Fruit fly (Drosophila melanogaster) whole organism, wandering third instar larva: ENCODE data around the gene CycY.

Experiments used
- Abd-B ChIP-seq: fragments of >200 bp; optimal IDR thresholded peaks from 2 replicates; lab custom pipeline; 2017; ENCODE audit warnings: missing biosample characterization, missing genetic modification characterization
- CG32264 ChIP-seq: fragments of 200-800 bp; sonication (Bioruptor generic); optimal IDR thresholded peaks from 2 replicates; lab custom pipeline; 2016; ENCODE audit warnings: missing biosample characterization, missing genetic modification characterization
- CG9705 ChIP-seq: fragments of 200-800 bp; sonication (Bioruptor generic); optimal IDR thresholded peaks from 2 replicates; lab custom pipeline; 2018; ENCODE audit warnings: missing biosample characterization, mild to moderate bottlenecking, missing genetic modification characterization
- CrebA ChIP-seq: fragments of 200-800 bp; sonication (Bioruptor generic); optimal IDR thresholded peaks from 2 replicates; lab custom pipeline; 2016; ENCODE audit warnings: missing biosample characterization, mild to moderate bottlenecking, missing genetic modification characterization, borderline replicate concordance
- Dfd ChIP-seq: fragments of >200 bp; optimal IDR thresholded peaks from 2 replicates; lab custom pipeline; 2017; ENCODE audit warnings: missing biosample characterization, missing genetic modification characterization
- Dif ChIP-seq: fragments of 200-275, 200-300 bp; sonication (Bioruptor generic); optimal IDR thresholded peaks from 2 replicates; lab custom pipeline; 2018; ENCODE audit warnings: missing biosample characterization, missing genetic modification characterization; ENCODE audit not compliant: partially characterized antibody
- GATAd ChIP-seq: sonication (Bioruptor generic); optimal IDR thresholded peaks from 2 replicates; lab custom pipeline; 2016; ENCODE audit warnings: missing biosample characterization, missing genetic modification characterization
- HLH106 ChIP-seq: fragments of 200-800 bp; optimal IDR thresholded peaks from 3 replicates; lab custom pipeline; 2019; ENCODE audit warnings: missing biosample characterization, mild to moderate bottlenecking, missing genetic modification characterization, moderate library complexity
- Hnf4 ChIP-seq: fragments of 200-800 bp; sonication (Bioruptor generic); optimal IDR thresholded peaks from 2 replicates; lab custom pipeline; 2016; ENCODE audit warnings: missing biosample characterization, mild to moderate bottlenecking, missing genetic modification characterization
- Hr78 ChIP-seq: fragments of >200 bp; optimal IDR thresholded peaks from 2 replicates; lab custom pipeline; 2017; ENCODE audit warnings: missing biosample characterization, missing genetic modification characterization
- Hr83 ChIP-seq: fragments of 200-300 bp; sonication (Bioruptor generic); optimal IDR thresholded peaks from 2 replicates; lab custom pipeline; 2016; ENCODE audit warnings: missing biosample characterization, mild to moderate bottlenecking, missing genetic modification characterization, moderate library complexity; ENCODE audit not compliant: poor library complexity, severe bottlenecking
- Jra ChIP-seq: sonication (Bioruptor generic); optimal IDR thresholded peaks from 2 replicates; lab custom pipeline; 2016; ENCODE audit warnings: missing biosample characterization, missing genetic modification characterization
- Mio ChIP-seq: sonication (Bioruptor generic); optimal IDR thresholded peaks from 2 replicates; lab custom pipeline; 2016; ENCODE audit warnings: missing biosample characterization, missing genetic modification characterization
- N ChIP-seq: fragments of >200 bp; optimal IDR thresholded peaks from 2 replicates; lab custom pipeline; 2018; ENCODE audit warnings: missing biosample characterization, missing external identifiers, missing genetic modification characterization
- OdsH ChIP-seq: fragments of 200-800 bp; sonication (Bioruptor generic); optimal IDR thresholded peaks from 2 replicates; lab custom pipeline; 2016; ENCODE audit warnings: missing biosample characterization, mild to moderate bottlenecking, missing genetic modification characterization
- Rel ChIP-seq, 2 experiments: fragments of 200-800 bp; sonication (Bioruptor generic) in 1 of 2; optimal IDR thresholded peaks; 2 replicates in 1 of 2; 3 replicates in 1 of 2; lab custom pipeline; 2016 to 2019; ENCODE audit warnings: mild to moderate bottlenecking in 2 of 2, missing biosample characterization in 2 of 2, missing genetic modification characterization in 2 of 2, moderate library complexity in 1 of 2
- Sp1 ChIP-seq: fragments of 200-800 bp; sonication (Bioruptor generic); optimal IDR thresholded peaks from 3 replicates; lab custom pipeline; 2019; ENCODE audit warnings: missing biosample characterization, mild to moderate bottlenecking, missing genetic modification characterization, moderate library complexity
- Vsx2 ChIP-seq: fragments of 200-300, 225-300 bp; sonication (Bioruptor generic); optimal IDR thresholded peaks from 2 replicates; lab custom pipeline; 2018; ENCODE audit warnings: missing biosample characterization, missing genetic modification characterization; ENCODE audit not compliant: partially characterized antibody
- br ChIP-seq: fragments of 200-800 bp; sonication (Bioruptor generic); optimal IDR thresholded peaks from 2 replicates; lab custom pipeline; 2016; ENCODE audit warnings: missing biosample characterization, missing genetic modification characterization
- brk ChIP-seq: fragments of 200-800 bp; sonication (Bioruptor generic); optimal IDR thresholded peaks from 2 replicates; lab custom pipeline; 2016; ENCODE audit warnings: missing biosample characterization, mild to moderate bottlenecking, missing genetic modification characterization
- dl ChIP-seq, 2 experiments: fragments of 175-275, 200-275 bp in 1 of 2; fragments of 200-275 bp in 1 of 2; sonication (Bioruptor generic); optimal IDR thresholded peaks; lab custom pipeline; 2018; ENCODE audit warnings: mild to moderate bottlenecking in 2 of 2, missing biosample characterization in 2 of 2, missing genetic modification characterization in 2 of 2, moderate library complexity in 2 of 2; ENCODE audit not compliant: partially characterized antibody in 2 of 2, insufficient read depth in 1 of 2
- dmrt93B ChIP-seq: fragments of 200-800 bp; sonication (Bioruptor generic); optimal IDR thresholded peaks from 2 replicates; lab custom pipeline; 2018; ENCODE audit warnings: missing biosample characterization, mild to moderate bottlenecking, missing genetic modification characterization
- dsf ChIP-seq: sonication (Bioruptor generic); optimal IDR thresholded peaks from 2 replicates; lab custom pipeline; 2016; ENCODE audit warnings: missing biosample characterization, missing genetic modification characterization, borderline replicate concordance
- ey ChIP-seq: fragments of 200-800 bp; sonication (Bioruptor generic); optimal IDR thresholded peaks from 2 replicates; lab custom pipeline; 2016; ENCODE audit warnings: missing biosample characterization, missing genetic modification characterization
- foxo ChIP-seq, 2 experiments: fragments of 200-800 bp; sonication (Bioruptor generic); optimal IDR thresholded peaks; 2 replicates in 1 of 2; 3 replicates in 1 of 2; lab custom pipeline; 2016 to 2017; ENCODE audit warnings: missing biosample characterization in 2 of 2, missing genetic modification characterization in 2 of 2
- fru ChIP-seq: fragments of 200-800 bp; sonication (Bioruptor generic); optimal IDR thresholded peaks from 3 replicates; lab custom pipeline; 2016; ENCODE audit warnings: missing biosample characterization, mild to moderate bottlenecking, missing genetic modification characterization
- h ChIP-seq: fragments of 200-800 bp; sonication (Bioruptor generic); optimal IDR thresholded peaks from 3 replicates; lab custom pipeline; 2016; ENCODE audit warnings: missing biosample characterization, mild to moderate bottlenecking, missing genetic modification characterization
- jim ChIP-seq: fragments of 175-275, 200-325 bp; sonication (Bioruptor generic); optimal IDR thresholded peaks from 2 replicates; lab custom pipeline; 2016; ENCODE audit warnings: missing biosample characterization, mild to moderate bottlenecking, missing genetic modification characterization
- lola ChIP-seq: fragments of >200 bp; optimal IDR thresholded peaks from 2 replicates; lab custom pipeline; 2017; ENCODE audit warnings: missing biosample characterization, missing genetic modification characterization
- pan ChIP-seq: fragments of >200 bp; optimal IDR thresholded peaks from 2 replicates; lab custom pipeline; 2017
- psq ChIP-seq: fragments of 200-800 bp; sonication (Bioruptor generic); optimal IDR thresholded peaks from 3 replicates; lab custom pipeline; 2017; ENCODE audit warnings: missing biosample characterization, mild to moderate bottlenecking, missing genetic modification characterization, moderate library complexity
- rgr ChIP-seq: fragments of 200-800 bp; sonication (Bioruptor generic); optimal IDR thresholded peaks from 3 replicates; lab custom pipeline; 2016; ENCODE audit warnings: missing biosample characterization, mild to moderate bottlenecking, missing genetic modification characterization
- sage ChIP-seq: fragments of 200-800 bp; sonication (Bioruptor generic); optimal IDR thresholded peaks from 2 replicates; lab custom pipeline; 2016; ENCODE audit warnings: missing biosample characterization, mild to moderate bottlenecking, missing genetic modification characterization
- sv ChIP-seq: fragments of 200-800 bp; sonication (Bioruptor generic); optimal IDR thresholded peaks from 3 replicates; lab custom pipeline; 2016; ENCODE audit warnings: missing biosample characterization, missing genetic modification characterization
- tai ChIP-seq: sonication (Bioruptor generic); optimal IDR thresholded peaks from 2 replicates; lab custom pipeline; 2016; ENCODE audit warnings: missing biosample characterization, missing genetic modification characterization
- woc ChIP-seq: sonication (Bioruptor generic); optimal IDR thresholded peaks from 2 replicates; lab custom pipeline; 2016; ENCODE audit warnings: missing biosample characterization, mild to moderate bottlenecking, missing genetic modification characterization

The CycY gene

DNA sequence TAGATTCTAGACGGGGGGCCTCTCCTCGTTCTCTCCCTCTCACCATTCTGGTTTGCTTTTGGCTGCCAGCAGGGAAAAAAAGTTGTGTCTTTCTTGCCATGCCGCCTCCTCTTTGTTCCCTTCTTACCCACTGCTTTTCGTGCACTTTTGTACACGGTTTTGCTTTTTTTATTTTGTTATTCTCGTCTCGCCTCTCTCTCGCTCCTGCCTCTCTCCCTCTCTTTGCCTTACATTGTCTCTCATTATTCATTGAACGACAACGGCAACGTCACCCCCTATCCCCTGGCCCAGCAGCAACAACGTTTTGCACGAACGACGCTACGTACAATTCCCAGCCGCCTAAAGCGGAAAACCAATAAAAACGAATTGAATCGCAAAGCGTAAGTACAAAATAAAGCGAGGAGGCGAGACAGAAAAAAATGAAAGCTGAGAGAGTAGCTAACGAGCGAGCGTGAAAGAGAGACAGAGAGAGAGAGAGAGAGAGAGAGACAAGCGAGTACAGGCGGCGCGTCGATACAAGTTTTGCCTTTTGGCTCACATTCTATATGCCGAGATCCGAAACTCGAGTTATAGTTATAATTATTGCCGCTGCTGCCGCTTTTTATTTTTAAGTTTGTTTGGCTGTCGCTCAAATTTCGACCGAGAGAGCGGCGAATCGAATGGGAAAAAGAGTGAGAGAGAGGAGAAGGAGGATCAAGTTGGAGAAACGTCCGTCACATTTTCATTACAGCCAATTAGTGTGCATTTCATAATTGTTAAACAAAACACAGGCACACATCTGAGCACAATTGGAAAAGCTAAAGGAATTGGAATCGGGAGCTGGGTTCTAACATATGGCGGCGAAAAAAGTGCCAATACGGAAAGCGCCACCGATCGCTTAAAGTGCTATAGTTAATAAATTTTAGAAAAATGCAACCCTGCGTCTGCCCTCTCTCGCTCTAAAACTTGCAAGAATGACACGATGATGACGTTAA is 6.6 kb downstream of the CycY start:
- peak; percentile 47 for TF ChIP-seq Mio (GFP tag; lab: Kevin White, UChicago)
- no peak for TF ChIP-seq sv (GFP tag; lab: Kevin White, UChicago)
- TF ChIP-seq fru (GFP tag; lab: Kevin White, UChicago): peak; percentile 64
- TF ChIP-seq Rel (GFP tag; optimal IDR thresholded peaks at IDR 0.05; lab: Kevin White, UChicago): peak; percentile 94
- peak; percentile 74 for TF ChIP-seq Rel (tag; optimal IDR thresholded peaks at IDR 0.05; lab: Kevin White, UChicago)
- TF ChIP-seq woc (GFP tag; lab: Kevin White, UChicago): peak; percentile 43
- peak; percentile 24 to 58 for TF ChIP-seq foxo (GFP tag; optimal IDR thresholded peaks at IDR 0.05; lab: Kevin White, UChicago)
- peak; percentile 86 for TF ChIP-seq Jra (GFP tag; lab: Kevin White, UChicago)
- TF ChIP-seq N (GFP tag; lab: Kevin White, UChicago): no peak
- peak; percentile 35 for TF ChIP-seq CG9705 (GFP tag; lab: Kevin White, UChicago)
- no peak for TF ChIP-seq tai (GFP tag; lab: Kevin White, UChicago)
- peak; percentile 98 for TF ChIP-seq jim (GFP tag; lab: Kevin White, UChicago)
- peak; percentile 100 for TF ChIP-seq psq (GFP tag; lab: Kevin White, UChicago)
- peak; percentile 27 for TF ChIP-seq HLH106
- TF ChIP-seq Hr78: no peak
- TF ChIP-seq br (GFP tag; lab: Kevin White, UChicago): peak; percentile 81
- TF ChIP-seq CG32264 (GFP tag; lab: Kevin White, UChicago): peak; percentile 78
- TF ChIP-seq CrebA (GFP tag; lab: Kevin White, UChicago): peak; percentile 93
- TF ChIP-seq dmrt93B (GFP tag; lab: Kevin White, UChicago): no peak
- TF ChIP-seq Vsx2 (GFP tag; lab: Kevin White, UChicago): peak; percentile 92
- peak; percentile 24 for TF ChIP-seq ey (GFP tag; lab: Kevin White, UChicago)
- TF ChIP-seq dl (GFP tag; optimal IDR thresholded peaks at IDR 0.05; lab: Kevin White, UChicago; ENCODE audit: insufficient read depth in 1 of 2, partially characterized antibody in 2 of 2): peak; percentile 73 to 88
- TF ChIP-seq sage (GFP tag; lab: Kevin White, UChicago): peak; percentile 79
- no peak for TF ChIP-seq lola (GFP tag; lab: Kevin White, UChicago)
- TF ChIP-seq OdsH (GFP tag; lab: Kevin White, UChicago): peak; percentile 37
- TF ChIP-seq Sp1 (GFP tag; lab: Kevin White, UChicago): peak; percentile 75
- TF ChIP-seq GATAd (GFP tag; lab: Kevin White, UChicago): no peak
- no peak for TF ChIP-seq pan (lab: Kevin White, UChicago)
- TF ChIP-seq Dif (GFP tag; lab: Kevin White, UChicago): peak; percentile 90
- TF ChIP-seq h (GFP tag; lab: Kevin White, UChicago): peak; percentile 68
- peak; percentile 64 for TF ChIP-seq rgr
- TF ChIP-seq Hr83 (GFP tag; lab: Kevin White, UChicago): peak; percentile 11
- no peak for TF ChIP-seq dsf (GFP tag; lab: Kevin White, UChicago)
- TF ChIP-seq Dfd: no peak
- peak; percentile 63 for TF ChIP-seq Hnf4 (GFP tag; lab: Kevin White, UChicago)
- TF ChIP-seq brk (GFP tag; lab: Kevin White, UChicago): peak; percentile 83
- TF ChIP-seq Abd-B (GFP tag; lab: Kevin White, UChicago): no peak

DNA sequence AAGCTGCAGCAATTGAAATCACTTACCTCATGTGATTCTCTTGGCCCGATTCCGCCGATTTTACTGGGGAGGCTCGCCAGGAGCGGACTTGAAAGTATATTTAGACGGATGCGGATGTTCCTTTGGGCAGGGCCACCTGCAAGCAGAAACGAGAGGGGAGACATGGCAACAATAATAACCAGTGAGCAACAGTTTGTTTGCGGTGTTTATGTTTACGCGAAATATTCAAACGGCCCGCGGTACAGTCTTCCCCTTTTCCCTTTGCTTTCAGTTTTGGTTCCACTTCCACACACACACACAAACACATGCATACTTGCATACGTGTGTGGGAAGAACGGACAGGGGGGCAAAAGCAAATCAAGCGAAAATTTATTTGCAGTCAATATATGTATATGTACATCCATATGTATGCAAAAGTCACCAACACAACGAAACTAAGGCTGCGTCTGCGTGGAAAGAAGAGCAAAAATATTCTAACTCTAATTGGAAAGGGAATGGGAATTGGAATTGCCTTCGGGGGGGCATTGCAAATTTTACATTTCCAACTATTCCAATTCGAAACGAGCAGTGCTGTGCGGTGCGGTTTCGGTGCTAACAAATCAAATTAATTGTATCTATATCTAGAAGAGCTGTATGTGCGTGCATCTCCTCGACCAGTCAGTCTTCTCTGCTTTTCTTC is 7.4 kb downstream of the CycY start:
- TF ChIP-seq Hr83 (GFP tag; lab: Kevin White, UChicago) (peak; percentile 30), rgr (peak; percentile 18), Rel (GFP tag; optimal IDR thresholded peaks at IDR 0.05; lab: Kevin White, UChicago) (no peak), Rel (tag; optimal IDR thresholded peaks at IDR 0.05; lab: Kevin White, UChicago) (peak; percentile 42), Hr78 (no peak), brk (GFP tag; lab: Kevin White, UChicago) (no peak), Sp1 (GFP tag; lab: Kevin White, UChicago) (peak; percentile 1), lola (GFP tag; lab: Kevin White, UChicago) (no peak), br (GFP tag; lab: Kevin White, UChicago) (no peak), foxo (GFP tag; optimal IDR thresholded peaks at IDR 0.05; lab: Kevin White, UChicago) (peak in 1 of 2 experiments; percentile 9), CG32264 (GFP tag; lab: Kevin White, UChicago) (no peak), N (GFP tag; lab: Kevin White, UChicago) (peak; percentile 27), woc (GFP tag; lab: Kevin White, UChicago) (peak; percentile 1), HLH106 (peak; percentile 33), Hnf4 (GFP tag; lab: Kevin White, UChicago) (no peak), sage (GFP tag; lab: Kevin White, UChicago) (no peak), OdsH (GFP tag; lab: Kevin White, UChicago) (peak; percentile 1), ey (GFP tag; lab: Kevin White, UChicago) (no peak)
- TF ChIP-seq, all 38 proteins: peak for 9
